Fruit fly (Drosophila melanogaster): Measurements from ENCODE around the gene CG5149.

DNA sequence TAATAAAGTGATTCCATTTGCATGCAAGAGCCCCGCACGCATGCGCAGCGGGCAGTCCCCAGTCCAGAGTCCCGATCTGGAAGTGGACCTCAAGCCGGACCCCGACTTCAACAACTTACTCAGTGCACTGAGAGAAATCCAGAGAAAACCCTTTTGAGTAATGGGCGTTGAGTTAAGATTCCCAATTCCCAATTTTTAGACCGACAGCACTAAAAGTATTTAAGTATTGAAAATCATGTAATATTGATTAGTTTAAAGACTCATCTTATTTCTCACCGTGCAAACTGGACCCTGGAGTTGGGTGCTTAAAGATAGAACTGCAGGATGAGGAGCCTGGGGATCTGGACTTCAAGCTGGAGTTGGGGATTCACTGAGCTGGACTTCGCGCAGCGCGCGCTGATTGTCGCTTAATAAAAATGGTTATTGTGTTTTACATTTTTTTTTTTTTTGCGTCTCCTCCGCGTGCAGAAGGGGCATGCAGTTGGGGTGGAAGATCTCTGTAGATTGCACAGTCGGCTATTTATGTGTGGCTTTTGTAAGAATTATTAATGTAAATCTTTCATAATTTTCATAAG lies 30.0 kb downstream of the CG5149 start:
- no peak for TF ChIP-seq psq (optimal IDR thresholded peaks at IDR 0.05)
- no peak for TF ChIP-seq CG8478 (optimal IDR thresholded peaks at IDR 0.05)
- TF ChIP-seq usp (GFP tag; optimal IDR thresholded peaks at IDR 0.05) = no peak

Data from whole organism.